Fruit fly (Drosophila melanogaster) whole organism, adult: ENCODE results near the gene lbl.

Experiments used
- CG33017 ChIP-seq: fragments of 200-800 bp; sonication (Bioruptor generic); optimal IDR thresholded peaks from 2 replicates; lab custom pipeline; 2018; ENCODE audit warnings: missing biosample characterization, mild to moderate bottlenecking, missing genetic modification characterization, moderate library complexity
- Hr96 ChIP-seq: fragments of 200-800 bp; sonication (Bioruptor generic); optimal IDR thresholded peaks from 2 replicates; lab custom pipeline; 2016; ENCODE audit warnings: missing biosample characterization, missing genetic modification characterization
- bab1 ChIP-seq: fragments of 200-800 bp; sonication (Bioruptor generic); optimal IDR thresholded peaks from 3 replicates; lab custom pipeline; 2019; ENCODE audit warnings: missing biosample characterization, mild to moderate bottlenecking, missing genetic modification characterization, moderate library complexity
- toe ChIP-seq: fragments of 200-800 bp; sonication (Bioruptor generic); optimal IDR thresholded peaks from 2 replicates; lab custom pipeline; 2016; ENCODE audit warnings: missing biosample characterization, missing genetic modification characterization

- TF ChIP-seq bab1 (no peak), toe (GFP tag; lab: Kevin White, UChicago) (no peak), CG33017 (tag; lab: Kevin White, UChicago) (no peak), Hr96 (GFP tag; lab: Kevin White, UChicago) (no peak)
Measured at dm6 chr3R:21393005-21393729, 40.8 kb downstream of the lbl start.
